Worm (Caenorhabditis elegans) whole organism, young adult: ENCODE results near the gene ZC416.2.

Experiments
- B0261.1 ChIP-seq: sonication (generic microtip); optimal IDR thresholded peaks from 2 replicates; lab custom pipeline; 2016; ENCODE audit warnings: mild to moderate bottlenecking, missing genetic modification characterization, moderate library complexity, missing compliant biosample characterization
- F37B4.10 ChIP-seq: fragments of 200-800 bp; sonication (Bioruptor generic); IDR thresholded peaks from 2 replicates; pipeline ENCODE4 v1.3.6; 2022; ENCODE audit warnings: missing genetic modification characterization, missing compliant biosample characterization
- F52B5.7 ChIP-seq: sonication (generic microtip); optimal IDR thresholded peaks from 2 replicates; lab custom pipeline; 2016; ENCODE audit warnings: mild to moderate bottlenecking, missing genetic modification characterization, missing compliant biosample characterization
- T07F8.4 ChIP-seq: sonication (generic microtip); optimal IDR thresholded peaks from 2 replicates; lab custom pipeline; 2016; ENCODE audit warnings: mild to moderate bottlenecking, missing genetic modification characterization, moderate library complexity, missing compliant biosample characterization
- Y79H2A.3 ChIP-seq: fragments of 200-800 bp; sonication (Bioruptor generic); conservative IDR thresholded peaks from 2 replicates; pipeline ENCODE4 v1.3.6; 2022; ENCODE audit warnings: missing genetic modification reagents, missing genetic modification characterization, missing compliant biosample characterization
- ZK185.1 ChIP-seq: sonication (generic microtip); optimal IDR thresholded peaks from 2 replicates; lab custom pipeline; 2016; ENCODE audit warnings: mild to moderate bottlenecking, missing genetic modification characterization, missing compliant biosample characterization; ENCODE audit not compliant: poor library complexity, severe bottlenecking
- ama-1 ChIP-seq, 3 experiments: fragments of 150-350 bp in 1 of 3; sonication (generic microtip) in 2 of 3; optimal IDR thresholded peaks; 2 replicates each; lab custom pipeline; 2014 to 2018; ENCODE audit warnings: missing biosample characterization in 2 of 3, missing genetic modification characterization in 2 of 3, missing genetic modification reagents in 2 of 3
- ccch-3 ChIP-seq: fragments of 200-800 bp; sonication (Bioruptor generic); optimal IDR thresholded peaks from 2 replicates; lab custom pipeline; 2018; ENCODE audit warnings: mild to moderate bottlenecking, missing genetic modification characterization, missing compliant biosample characterization
- lin-35 ChIP-seq, 3 experiments: fragments of 150-350 bp in 2 of 3; sonication (generic microtip) in 1 of 3; optimal IDR thresholded peaks; 2 replicates each; lab custom pipeline; 2014 to 2018; ENCODE audit warnings: missing biosample characterization in 3 of 3, missing genetic modification characterization in 3 of 3, missing genetic modification reagents in 3 of 3
- nfyb-1 ChIP-seq: fragments of 200-800 bp; sonication (Bioruptor generic); IDR thresholded peaks from 2 replicates; pipeline ENCODE4 v1.3.6; 2022; ENCODE audit warnings: missing genetic modification reagents, missing genetic modification characterization, missing compliant biosample characterization
- sdz-38 ChIP-seq: sonication (generic microtip); optimal IDR thresholded peaks from 2 replicates; lab custom pipeline; 2016; ENCODE audit warnings: missing genotype, missing genetic modification characterization, missing compliant biosample characterization
- sptf-2 ChIP-seq: fragments of 200-800 bp; sonication (Bioruptor generic); optimal IDR thresholded peaks from 2 replicates; lab custom pipeline; 2018; ENCODE audit warnings: mild to moderate bottlenecking, missing genetic modification characterization, missing compliant biosample characterization

DNA sequence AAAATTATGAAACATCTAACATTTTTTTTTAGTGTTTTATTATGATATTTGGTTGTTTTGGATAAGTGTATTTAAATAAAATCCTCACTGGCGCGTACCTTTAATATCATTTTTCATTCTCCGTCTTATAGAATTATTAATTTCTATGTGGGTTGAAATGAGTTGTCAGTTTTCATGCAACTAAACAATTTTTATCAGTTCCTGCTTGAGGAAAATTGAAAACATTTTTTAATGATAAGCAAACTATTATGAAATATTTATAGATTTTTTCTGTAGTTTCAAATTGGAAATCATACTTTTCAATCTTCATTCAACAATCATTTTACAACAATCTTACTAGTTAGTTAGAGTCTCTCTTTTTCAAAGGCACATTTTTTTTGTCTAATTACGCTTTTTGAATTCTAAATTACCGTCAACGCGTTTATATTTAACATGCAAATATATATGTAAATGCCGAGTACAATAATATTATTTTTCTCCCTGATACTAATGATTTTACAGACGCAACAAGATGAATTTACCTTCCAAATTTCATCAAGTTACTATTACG, 27.1 kb upstream of the ZC416.2 start, which contains the start of the genes Y37E11B.10 and kgb-2:
- TF ChIP-seq sdz-38 (tag; lab: Kevin White, UChicago) (no peak), ccch-3 (GFP tag; lab: Kevin White, UChicago) (no peak), sptf-2 (no peak), F37B4.10 (GFP tag; lab: Robert Waterston, UW) (no peak), Y79H2A.3 (GFP tag; lab: Robert Waterston, UW) (no peak), F52B5.7 (tag; lab: Kevin White, UChicago) (no peak), lin-35 (GFP tag; optimal IDR thresholded peaks at IDR 0.05; lab: Kevin White, UChicago) (no peak), T07F8.4 (tag; lab: Kevin White, UChicago) (no peak), nfyb-1 (GFP tag; lab: Robert Waterston, UW) (no peak), B0261.1 (tag; lab: Kevin White, UChicago) (no peak), ZK185.1 (tag; lab: Kevin White, UChicago) (no peak), ama-1 (optimal IDR thresholded peaks at IDR 0.05; lab: Kevin White, UChicago) (no peak), ama-1 (GFP tag; optimal IDR thresholded peaks at IDR 0.05; lab: Kevin White, UChicago) (no peak)
